Fruit fly (Drosophila melanogaster) whole organism, embryonic: ENCODE measurements around the gene Mco1.

Experiments
- Abd-B ChIP-seq: fragments of 200-800 bp; sonication (Bioruptor generic); optimal IDR thresholded peaks from 2 replicates; lab custom pipeline; 2018; ENCODE audit warnings: missing biosample characterization, mild to moderate bottlenecking, missing genetic modification characterization, moderate library complexity
- CG11093 ChIP-seq: fragments of 200-800 bp; sonication (Bioruptor generic); IDR thresholded peaks from 3 replicates; pipeline ENCODE4 v1.3.6; 2022; ENCODE audit warnings: missing biosample characterization, missing genetic modification characterization
- CG11504 ChIP-seq: fragments of 200-800 bp; sonication (Bioruptor generic); optimal IDR thresholded peaks from 3 replicates; lab custom pipeline; 2019; ENCODE audit warnings: missing biosample characterization, mild to moderate bottlenecking, missing genetic modification characterization, moderate library complexity
- CG12236 ChIP-seq: fragments of 200-800 bp; sonication (Bioruptor generic); optimal IDR thresholded peaks from 2 replicates; lab custom pipeline; 2016; ENCODE audit warnings: missing biosample characterization, missing genetic modification characterization
- CG12769 ChIP-seq: fragments of 200-800 bp; sonication (Bioruptor generic); optimal IDR thresholded peaks from 2 replicates; lab custom pipeline; 2019; ENCODE audit warnings: missing biosample characterization, mild to moderate bottlenecking, missing genetic modification characterization, moderate library complexity
- CG13624 ChIP-seq: fragments of 200-800 bp; sonication (Bioruptor generic); optimal IDR thresholded peaks from 2 replicates; lab custom pipeline; 2016; ENCODE audit warnings: missing biosample characterization, missing genetic modification characterization
- CG14710 ChIP-seq: fragments of 200-800 bp; sonication (Bioruptor generic); optimal IDR thresholded peaks from 3 replicates; lab custom pipeline; 2019; ENCODE audit warnings: missing biosample characterization, mild to moderate bottlenecking, missing genetic modification characterization, moderate library complexity
- CG18599 ChIP-seq: fragments of 200-800 bp; sonication (Bioruptor generic); optimal IDR thresholded peaks from 3 replicates; lab custom pipeline; 2017; ENCODE audit warnings: missing biosample characterization, missing genetic modification characterization, mild to moderate bottlenecking, moderate library complexity, missing genetic modification reagents
- CG2199 ChIP-seq: fragments of 200-800 bp; sonication (Bioruptor generic); IDR thresholded peaks from 3 replicates; pipeline ENCODE4 v1.3.6; 2022; ENCODE audit warnings: missing biosample characterization, missing genetic modification characterization
- CG3163 ChIP-seq: fragments of 200-800 bp; sonication (Bioruptor generic); optimal IDR thresholded peaks from 3 replicates; lab custom pipeline; 2016; ENCODE audit warnings: missing biosample characterization, missing genetic modification characterization
- CG3281 ChIP-seq: fragments of 200-800 bp; sonication (Bioruptor generic); optimal IDR thresholded peaks from 3 replicates; lab custom pipeline; 2017; ENCODE audit warnings: missing biosample characterization, mild to moderate bottlenecking, missing genetic modification characterization
- CG33557 ChIP-seq: fragments of 200-800 bp; sonication (Bioruptor generic); optimal IDR thresholded peaks from 2 replicates; lab custom pipeline; 2019; ENCODE audit warnings: missing biosample characterization, mild to moderate bottlenecking, missing genetic modification characterization, moderate library complexity
- CG34422 ChIP-seq: fragments of 200-800 bp; sonication (Bioruptor generic); IDR thresholded peaks from 3 replicates; pipeline ENCODE4 v1.3.6; 2022; ENCODE audit warnings: missing biosample characterization, missing genetic modification characterization
- CG42726 ChIP-seq: fragments of 200-800 bp; sonication (Bioruptor generic); IDR thresholded peaks from 2 replicates; pipeline ENCODE4 v1.3.6; 2022; ENCODE audit warnings: missing biosample characterization, missing genetic modification characterization; ENCODE audit not compliant: partially characterized antibody
- CG4328 ChIP-seq: fragments of 200-800 bp; sonication (Bioruptor generic); optimal IDR thresholded peaks from 3 replicates; lab custom pipeline; 2017; ENCODE audit warnings: missing biosample characterization, missing genetic modification reagents, missing genetic modification characterization
- CG4617 ChIP-seq: fragments of 200-800 bp; sonication (Bioruptor generic); optimal IDR thresholded peaks from 3 replicates; lab custom pipeline; 2016; ENCODE audit warnings: missing biosample characterization, missing genetic modification characterization, borderline replicate concordance
- CG8290 ChIP-seq, 3 experiments: fragments of 200-800 bp; sonication (Bioruptor generic); optimal IDR thresholded peaks; 2 replicates each; lab custom pipeline; 2016 to 2019; ENCODE audit warnings: missing biosample characterization in 3 of 3, missing genetic modification characterization in 3 of 3, mild to moderate bottlenecking in 2 of 3, moderate library complexity in 1 of 3
- CG9215 ChIP-seq: fragments of 200-800 bp; sonication (Bioruptor generic); IDR thresholded peaks from 2 replicates; pipeline ENCODE4 v1.3.6; 2022; ENCODE audit warnings: missing biosample characterization, missing genetic modification characterization
- CG9932 ChIP-seq: fragments of 200-800 bp; sonication (Bioruptor generic); IDR thresholded peaks from 2 replicates; pipeline ENCODE4 v1.3.6; 2022; ENCODE audit warnings: missing biosample characterization, missing genetic modification characterization
- Doc3 ChIP-seq: fragments of 200-800 bp; sonication (Bioruptor generic); IDR thresholded peaks from 3 replicates; pipeline ENCODE4 v1.3.6; 2022; ENCODE audit warnings: missing biosample characterization, missing genetic modification characterization; ENCODE audit not compliant: partially characterized antibody
- Dp ChIP-seq: fragments of 200-800 bp; sonication (Bioruptor generic); optimal IDR thresholded peaks from 2 replicates; lab custom pipeline; 2018; ENCODE audit warnings: missing biosample characterization, mild to moderate bottlenecking, missing genetic modification characterization, moderate library complexity
- Ets97D ChIP-seq: fragments of 200-800 bp; sonication (Bioruptor generic); optimal IDR thresholded peaks from 3 replicates; lab custom pipeline; 2016; ENCODE audit warnings: missing biosample characterization, missing genetic modification characterization
- HLH4C ChIP-seq: fragments of 200-800 bp; sonication (Bioruptor generic); IDR thresholded peaks from 3 replicates; pipeline ENCODE4 v1.3.6; 2022; ENCODE audit warnings: missing biosample characterization, missing genetic modification characterization; ENCODE audit not compliant: partially characterized antibody
- HmgD ChIP-seq: fragments of 200-800 bp; sonication (Bioruptor generic); optimal IDR thresholded peaks from 3 replicates; lab custom pipeline; 2016; ENCODE audit warnings: missing biosample characterization, missing genetic modification characterization
- Hr51 ChIP-seq, 2 experiments: fragments of 200-800 bp; sonication (Bioruptor generic); optimal IDR thresholded peaks; 2 replicates in 1 of 2; 3 replicates in 1 of 2; lab custom pipeline; 2016 to 2018; ENCODE audit warnings: missing biosample characterization in 2 of 2, missing genetic modification characterization in 2 of 2, mild to moderate bottlenecking in 1 of 2, moderate library complexity in 1 of 2
- Jarid2 ChIP-seq: fragments of 200-800 bp; sonication (Bioruptor generic); optimal IDR thresholded peaks from 3 replicates; lab custom pipeline; 2017; ENCODE audit warnings: mild to moderate bottlenecking, missing biosample characterization, missing genetic modification reagents, missing genetic modification characterization
- Med ChIP-seq: fragments of 200-800 bp; sonication (Bioruptor generic); peaks from one replicate; lab custom pipeline; 2016; ENCODE audit warnings: missing biosample characterization, missing genetic modification characterization, mild to moderate bottlenecking, inconsistent platforms, moderate library complexity
- NC2α ChIP-seq: fragments of 200-800 bp; sonication (Bioruptor generic); optimal IDR thresholded peaks from 2 replicates; lab custom pipeline; 2016; ENCODE audit warnings: missing biosample characterization, missing genetic modification characterization
- Nf-YC ChIP-seq: fragments of 200-800 bp; optimal IDR thresholded peaks from 3 replicates; lab custom pipeline; 2019; ENCODE audit warnings: missing biosample characterization, mild to moderate bottlenecking, missing genetic modification characterization, moderate library complexity
- Opbp ChIP-seq: fragments of 200-800 bp; sonication (Bioruptor generic); IDR thresholded peaks from 3 replicates; pipeline ENCODE4 v1.3.6; 2022; ENCODE audit warnings: missing biosample characterization, missing genetic modification characterization; ENCODE audit not compliant: partially characterized antibody
- Optix ChIP-seq: fragments of 200-800 bp; sonication (Bioruptor generic); IDR thresholded peaks from 3 replicates; pipeline ENCODE4 v1.3.6; 2022; ENCODE audit warnings: missing biosample characterization, missing genetic modification characterization
- Sry-δ ChIP-seq: fragments of 200-800 bp; sonication (Bioruptor generic); optimal IDR thresholded peaks from 2 replicates; lab custom pipeline; 2016; ENCODE audit warnings: missing biosample characterization, missing genetic modification characterization
- amos ChIP-seq: fragments of 200-800 bp; sonication (Bioruptor generic); IDR thresholded peaks from 2 replicates; pipeline ENCODE4 v1.3.6; 2022; ENCODE audit warnings: missing biosample characterization, missing genetic modification characterization; ENCODE audit not compliant: partially characterized antibody
- bbx ChIP-seq: fragments of 200-800 bp; sonication (Bioruptor generic); IDR thresholded peaks from 2 replicates; pipeline ENCODE4 v1.3.6; 2022; ENCODE audit warnings: missing biosample characterization, missing genetic modification characterization; ENCODE audit not compliant: partially characterized antibody
- bcd ChIP-seq: fragments of 200-800 bp; sonication (Bioruptor generic); optimal IDR thresholded peaks from 2 replicates; lab custom pipeline; 2017; ENCODE audit warnings: missing biosample characterization, mild to moderate bottlenecking, missing genetic modification characterization
- cg ChIP-seq: fragments of 200-800 bp; sonication (Bioruptor generic); optimal IDR thresholded peaks from 3 replicates; lab custom pipeline; 2019; ENCODE audit warnings: missing biosample characterization, mild to moderate bottlenecking, missing genetic modification characterization, moderate library complexity
- crc ChIP-seq: fragments of 200-800 bp; sonication (Bioruptor generic); optimal IDR thresholded peaks from 2 replicates; lab custom pipeline; 2016; ENCODE audit warnings: missing biosample characterization, missing genetic modification characterization
- cwo ChIP-seq: fragments of 200-800 bp; sonication (Bioruptor generic); optimal IDR thresholded peaks from 3 replicates; lab custom pipeline; 2017; ENCODE audit warnings: missing biosample characterization, missing genetic modification characterization, mild to moderate bottlenecking, moderate library complexity, missing genetic modification reagents
- dmrt99B ChIP-seq: fragments of 200-800 bp; sonication (Bioruptor generic); optimal IDR thresholded peaks from 2 replicates; lab custom pipeline; 2018; ENCODE audit warnings: missing biosample characterization, mild to moderate bottlenecking, missing genetic modification characterization, moderate library complexity
- jing ChIP-seq: fragments of 200-800 bp; sonication (Bioruptor generic); optimal IDR thresholded peaks from 2 replicates; lab custom pipeline; 2018; ENCODE audit warnings: missing biosample characterization, mild to moderate bottlenecking, missing genetic modification characterization
- ken ChIP-seq: fragments of 200-800 bp; sonication (Bioruptor generic); IDR thresholded peaks from 3 replicates; pipeline ENCODE4 v1.3.6; 2022; ENCODE audit warnings: missing biosample characterization, missing genetic modification characterization
- pnt ChIP-seq: fragments of 200-800 bp; sonication (Bioruptor generic); optimal IDR thresholded peaks from 3 replicates; lab custom pipeline; 2016; ENCODE audit warnings: missing biosample characterization, missing genetic modification characterization
- pzg ChIP-seq: fragments of 200-800 bp; sonication (Bioruptor generic); optimal IDR thresholded peaks from 3 replicates; lab custom pipeline; 2018; ENCODE audit warnings: missing biosample characterization, mild to moderate bottlenecking, missing genetic modification characterization, moderate library complexity
- schlank ChIP-seq: fragments of 200-800 bp; sonication (Bioruptor generic); optimal IDR thresholded peaks from 2 replicates; lab custom pipeline; 2018; ENCODE audit warnings: missing biosample characterization, mild to moderate bottlenecking, missing genetic modification characterization
- stwl ChIP-seq: fragments of 200-800 bp; sonication (Bioruptor generic); optimal IDR thresholded peaks from 3 replicates; lab custom pipeline; 2018; ENCODE audit warnings: missing biosample characterization, mild to moderate bottlenecking, missing genetic modification characterization, moderate library complexity
- tna ChIP-seq: fragments of 200-800 bp; sonication (Bioruptor generic); IDR thresholded peaks from 2 replicates; pipeline ENCODE4 v1.3.6; 2022; ENCODE audit warnings: missing biosample characterization, missing genetic modification characterization; ENCODE audit not compliant: partially characterized antibody
- unc-4 ChIP-seq: fragments of 200-800 bp; sonication (Bioruptor generic); IDR thresholded peaks from 2 replicates; pipeline ENCODE4 v1.3.6; 2022; ENCODE audit warnings: missing biosample characterization, missing genetic modification characterization; ENCODE audit not compliant: partially characterized antibody
- wdn ChIP-seq: fragments of 200-800 bp; sonication (Bioruptor generic); IDR thresholded peaks from 2 replicates; pipeline ENCODE4 v1.3.6; 2022; ENCODE audit warnings: missing biosample characterization, missing genetic modification characterization

Mco1 gene

DNA sequence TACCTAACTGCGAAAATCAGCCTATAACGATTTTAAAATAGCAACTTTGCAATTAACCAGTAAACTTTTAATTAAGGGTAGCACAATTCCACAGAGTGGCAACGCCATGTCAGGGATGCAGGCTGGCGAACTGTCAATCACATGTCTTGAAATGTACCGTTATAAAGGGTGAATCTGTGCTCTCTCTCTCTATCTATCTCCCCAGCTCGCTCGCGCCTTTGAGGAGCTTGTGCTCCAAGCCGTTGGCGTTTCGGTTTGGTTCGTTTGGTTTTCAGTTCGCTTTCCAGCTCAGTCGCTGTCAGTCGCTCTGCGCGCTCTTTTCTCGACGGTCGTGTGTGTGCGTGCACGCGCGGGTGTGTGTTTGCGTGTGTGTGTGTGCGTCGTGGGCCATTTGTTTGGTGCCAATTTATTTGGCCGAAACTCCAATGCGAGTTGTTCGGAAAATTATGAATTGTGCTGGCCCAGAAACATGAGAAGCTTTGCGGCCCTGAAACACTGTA is 20.9 kb downstream of the Mco1 start, which contains the start of gene numb (continued):
- TF ChIP-seq CG9215 = no peak
- TF ChIP-seq CG34422 = peak; percentile 56; the same call in 1 of the 3 replicates
- no peak for TF ChIP-seq Optix (GFP tag; lab: Robert Waterston, UW)
- TF ChIP-seq crc (GFP tag; lab: Kevin White, UChicago) = no peak
- no peak for TF ChIP-seq ken
- no peak for TF ChIP-seq CG8290 (GFP tag; optimal IDR thresholded peaks at IDR 0.05; lab: Kevin White, UChicago)
- peak in 1 of 2 experiments; percentile 49 for TF ChIP-seq CG8290 (tag; optimal IDR thresholded peaks at IDR 0.05; lab: Kevin White, UChicago)
- peak in 1 of 2 experiments; percentile 3 for TF ChIP-seq Hr51 (GFP tag; optimal IDR thresholded peaks at IDR 0.05; lab: Kevin White, UChicago)
- TF ChIP-seq CG12769 = peak; percentile 36
- peak; percentile 18; the same call in 1 of the 2 replicates for TF ChIP-seq bbx (GFP tag; lab: Robert Waterston, UW)
- TF ChIP-seq amos (GFP tag; lab: Robert Waterston, UW) = peak; percentile 31; the same call in 1 of the 2 replicates
- no peak for TF ChIP-seq wdn (GFP tag; lab: Robert Waterston, UW)
- TF ChIP-seq Abd-B (GFP tag; lab: Kevin White, UChicago) = no peak
- TF ChIP-seq HmgD (GFP tag; lab: Kevin White, UChicago) = no peak
- no peak for TF ChIP-seq CG3281 (GFP tag; lab: Kevin White, UChicago)
- TF ChIP-seq CG4617 (GFP tag; lab: Kevin White, UChicago) = no peak
- 0 out of 2 replicates have a peak, but pooled peaks have one; percentile 21 for TF ChIP-seq tna
- TF ChIP-seq CG11504 (tag; lab: Kevin White, UChicago) = peak; percentile 3
- 0 out of 3 replicates have a peak, but pooled peaks have one; percentile 27 for TF ChIP-seq Opbp (GFP tag; lab: Robert Waterston, UW)
- peak; percentile 40 for TF ChIP-seq Nf-YC (tag; lab: Kevin White, UChicago)
- TF ChIP-seq schlank (tag; lab: Kevin White, UChicago) = no peak
- TF ChIP-seq CG13624 (GFP tag; lab: Kevin White, UChicago) = peak; percentile 3
- no peak; the same call in 1 of the 2 replicates for TF ChIP-seq CG42726
- no peak for TF ChIP-seq cwo (GFP tag; lab: Kevin White, UChicago)
- TF ChIP-seq CG2199 (GFP tag; lab: Robert Waterston, UW) = peak; percentile 68; the same call in 1 of the 3 replicates
- peak; percentile 76 for TF ChIP-seq cg (GFP tag; lab: Kevin White, UChicago)
- TF ChIP-seq bcd (GFP tag; lab: Kevin White, UChicago) = no peak
- TF ChIP-seq Sry-δ (GFP tag; lab: Kevin White, UChicago) = peak; percentile 2
- no peak for TF ChIP-seq CG14710 (tag; lab: Kevin White, UChicago)
- TF ChIP-seq Doc3 (GFP tag; lab: Robert Waterston, UW) = no peak
- no peak for TF ChIP-seq CG18599 (GFP tag; lab: Kevin White, UChicago)
- peak; percentile 52 for TF ChIP-seq stwl (tag; lab: Kevin White, UChicago)
- no peak for TF ChIP-seq dmrt99B (tag; lab: Kevin White, UChicago)
- peak; percentile 79 for TF ChIP-seq Jarid2
- TF ChIP-seq CG9932 = no peak
- TF ChIP-seq CG4328 (GFP tag; lab: Kevin White, UChicago) = no peak
- no peak for TF ChIP-seq CG12236 (GFP tag; lab: Kevin White, UChicago)
- TF ChIP-seq unc-4 = no peak
- no peak for TF ChIP-seq HLH4C
- peak; percentile 11 for TF ChIP-seq Ets97D
- TF ChIP-seq CG33557 (GFP tag; lab: Kevin White, UChicago) = no peak
- TF ChIP-seq NC2α = no peak
- peak; percentile 42 for TF ChIP-seq Med
- peak; percentile 4 for TF ChIP-seq Dp (GFP tag; lab: Kevin White, UChicago)
- no peak for TF ChIP-seq pnt (GFP tag; lab: Kevin White, UChicago)
- TF ChIP-seq CG11093 (GFP tag; lab: Robert Waterston, UW) = 0 out of 3 replicates have a peak, but pooled peaks have one; percentile 24
- TF ChIP-seq CG3163 (GFP tag; lab: Kevin White, UChicago) = peak; percentile 48
- peak; percentile 43 for TF ChIP-seq pzg (GFP tag; lab: Kevin White, UChicago)
- TF ChIP-seq jing (GFP tag; lab: Kevin White, UChicago) = no peak
